Fruit fly (Drosophila melanogaster): Measurements from ENCODE around the gene bumpel.

The bumpel gene

DNA sequence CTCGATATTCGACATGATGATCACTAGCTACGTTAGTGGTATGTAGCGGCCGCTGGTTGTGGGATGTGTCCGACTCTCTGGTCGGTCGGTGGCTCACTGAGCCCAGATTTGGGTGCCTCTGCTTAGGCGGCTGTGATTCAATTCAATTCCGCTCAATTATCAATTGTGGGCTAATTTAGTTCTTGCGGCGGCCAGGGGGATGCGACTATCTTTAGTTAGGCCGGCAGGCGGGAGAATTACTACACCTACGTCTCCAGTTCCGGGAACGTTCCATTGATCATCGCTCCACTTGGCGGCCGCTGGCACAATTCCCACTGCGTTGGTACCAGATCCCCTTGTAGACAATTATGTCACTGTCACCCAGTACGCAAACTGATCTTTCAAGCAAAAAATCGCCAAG, at the start of gene bumpel, which contains the start of gene CG45676:
bumpel (minus strand) TSS at position 101 of the 400 bp plus-strand sequence.
CG45676 (plus strand) TSS at position 318 of the 400 bp plus-strand sequence.
- no peak for TF ChIP-seq CG7368 (GFP tag; optimal IDR thresholded peaks at IDR 0.05)
- no peak for TF ChIP-seq CG4318 (GFP tag; optimal IDR thresholded peaks at IDR 0.05)
- no peak for TF ChIP-seq CG8119 (GFP tag; IDR thresholded peaks at IDR 0.05)
- no peak for TF ChIP-seq CG3919 (GFP tag; optimal IDR thresholded peaks at IDR 0.05)
- no peak for TF ChIP-seq acj6 (GFP tag; optimal IDR thresholded peaks at IDR 0.05)
- no peak for TF ChIP-seq lz (GFP tag; optimal IDR thresholded peaks at IDR 0.05)
- no peak for TF ChIP-seq OdsH (GFP tag; optimal IDR thresholded peaks at IDR 0.05)
- no peak for TF ChIP-seq Lpt (GFP tag; optimal IDR thresholded peaks at IDR 0.05)
- TF ChIP-seq CG11902 (GFP tag; optimal IDR thresholded peaks at IDR 0.05), result no peak
- TF ChIP-seq esn (GFP tag; optimal IDR thresholded peaks at IDR 0.05), result no peak

DNA sequence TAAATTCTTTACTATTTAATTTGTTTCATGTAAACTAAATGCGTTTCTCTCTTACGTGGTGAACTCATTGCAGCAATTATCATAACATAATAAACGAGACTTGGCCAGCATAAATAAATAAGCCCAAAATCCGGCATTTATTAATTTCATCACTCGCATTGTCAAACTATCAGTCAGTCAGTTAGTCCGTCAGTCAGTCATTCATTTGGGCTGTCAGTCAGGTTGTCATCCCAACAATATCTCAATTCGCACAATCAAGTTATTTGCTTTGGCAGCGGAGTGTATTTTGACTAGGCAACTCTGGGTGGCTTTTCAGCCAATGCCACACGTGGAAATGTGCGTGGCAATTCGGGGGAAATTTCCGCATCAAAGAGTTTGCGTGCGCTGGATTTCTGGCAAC, 49.3 kb upstream of the bumpel start:
- TF ChIP-seq fkh (GFP tag; optimal IDR thresholded peaks at IDR 0.05), result no peak
- no peak for TF ChIP-seq dac (GFP tag; optimal IDR thresholded peaks at IDR 0.05)
- TF ChIP-seq Eip75B (GFP tag; optimal IDR thresholded peaks at IDR 0.05), result no peak
- no peak for TF ChIP-seq CG6808 (GFP tag; optimal IDR thresholded peaks at IDR 0.05)
- no peak for TF ChIP-seq svp (GFP tag)
- TF ChIP-seq CG3919 (GFP tag; optimal IDR thresholded peaks at IDR 0.05), result no peak
- no peak for TF ChIP-seq Sox15 (GFP tag; optimal IDR thresholded peaks at IDR 0.05)
- TF ChIP-seq Ets96B (tag; optimal IDR thresholded peaks at IDR 0.05), result no peak
- no peak for TF ChIP-seq CG8319 (GFP tag; optimal IDR thresholded peaks at IDR 0.05)
- TF ChIP-seq Smox (GFP tag; optimal IDR thresholded peaks at IDR 0.05), result no peak
- TF ChIP-seq CG15336 (GFP tag; IDR thresholded peaks at IDR 0.05), result no peak
- TF ChIP-seq dsx (GFP tag; optimal IDR thresholded peaks at IDR 0.05; ENCODE audit: poor library complexity, severe bottlenecking), result no peak
- no peak for TF ChIP-seq CG32006 (GFP tag; optimal IDR thresholded peaks at IDR 0.05)
- TF ChIP-seq lz (GFP tag; optimal IDR thresholded peaks at IDR 0.05), result no peak
- no peak for TF ChIP-seq eg (GFP tag; IDR thresholded peaks at IDR 0.05)

DNA sequence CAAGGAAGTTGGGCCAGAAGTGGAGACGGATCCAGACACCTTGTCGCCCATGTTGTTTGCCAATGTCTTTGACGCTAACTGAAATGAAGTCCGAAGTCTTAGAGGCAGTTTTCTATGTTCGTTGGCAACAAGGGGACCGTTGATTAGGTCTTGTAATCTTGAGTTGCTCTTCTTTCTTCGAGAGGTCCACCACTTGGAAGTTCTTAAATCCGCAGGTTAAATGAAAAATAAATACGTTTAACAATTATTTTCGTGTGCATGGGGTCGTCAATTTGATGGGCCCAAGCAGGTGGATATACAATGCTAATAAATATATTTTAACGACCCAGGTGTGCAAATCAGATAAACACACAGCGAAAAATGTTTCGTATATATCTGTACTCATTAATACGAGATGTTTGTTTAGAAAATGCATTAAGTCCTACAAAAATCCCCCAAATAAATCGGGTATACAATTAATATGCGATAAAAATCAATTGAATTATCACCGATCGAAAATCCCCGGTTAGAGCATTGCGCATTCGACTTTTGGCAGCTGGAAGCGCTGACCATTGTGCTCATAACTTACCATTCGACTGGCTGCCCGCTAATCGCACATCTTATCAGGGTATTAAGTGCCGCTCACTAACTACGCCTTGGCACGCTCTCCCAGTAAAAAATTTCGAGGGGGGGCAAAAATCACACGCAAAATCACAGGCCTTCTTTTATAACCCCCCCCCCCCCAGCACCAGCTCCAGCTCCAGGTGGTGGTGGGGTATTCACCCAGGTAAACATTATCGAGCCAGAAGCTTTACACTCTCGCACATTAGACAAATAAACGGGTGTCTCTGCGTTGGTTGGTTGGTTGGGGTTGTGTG, 42.3 kb upstream of the bumpel start, which contains the start of gene PGRP-LB:
PGRP-LB (minus strand) TSS at position 51 of the 857 bp plus-strand sequence.
- TF ChIP-seq CG6792 (GFP tag; optimal IDR thresholded peaks at IDR 0.05), result no peak
- TF ChIP-seq CG8319 (GFP tag; optimal IDR thresholded peaks at IDR 0.05), result no peak
- TF ChIP-seq Eip78C (GFP tag), result peak; percentile 51
- TF ChIP-seq svp (GFP tag), result peak; percentile 75
- no peak for TF ChIP-seq CG11902 (GFP tag; optimal IDR thresholded peaks at IDR 0.05)
- TF ChIP-seq spab (GFP tag; optimal IDR thresholded peaks at IDR 0.05), result no peak
- peak; percentile 29 for TF ChIP-seq Hr39 (GFP tag; optimal IDR thresholded peaks at IDR 0.05)
- no peak for TF ChIP-seq topi (GFP tag; optimal IDR thresholded peaks at IDR 0.05)
- TF ChIP-seq Smox (GFP tag; optimal IDR thresholded peaks at IDR 0.05), result peak; percentile 29
- no peak for TF ChIP-seq Ets96B (tag; optimal IDR thresholded peaks at IDR 0.05)
- TF ChIP-seq CG6854 (GFP tag; optimal IDR thresholded peaks at IDR 0.05), result no peak
- TF ChIP-seq CG15336 (GFP tag; IDR thresholded peaks at IDR 0.05), result no peak
- no peak for TF ChIP-seq Ets21C (GFP tag; optimal IDR thresholded peaks at IDR 0.05)
- TF ChIP-seq CG7368 (GFP tag; optimal IDR thresholded peaks at IDR 0.05), result no peak
- no peak for TF ChIP-seq CG10669 (GFP tag; optimal IDR thresholded peaks at IDR 0.05)
- TF ChIP-seq vri (GFP tag; optimal IDR thresholded peaks at IDR 0.05), result no peak
- TF ChIP-seq CG8632 (GFP tag; optimal IDR thresholded peaks at IDR 0.05), result no peak
- TF ChIP-seq CG31627 (GFP tag; optimal IDR thresholded peaks at IDR 0.05), result peak; percentile 24
- no peak for TF ChIP-seq Gug (GFP tag; IDR thresholded peaks at IDR 0.05)
- no peak for TF ChIP-seq Hr38 (GFP tag; optimal IDR thresholded peaks at IDR 0.05)
- peak; percentile 66 for TF ChIP-seq fkh (GFP tag; optimal IDR thresholded peaks at IDR 0.05)
- TF ChIP-seq pdm3 (GFP tag; optimal IDR thresholded peaks at IDR 0.05), result peak; percentile 7
- TF ChIP-seq acj6 (GFP tag; optimal IDR thresholded peaks at IDR 0.05), result no peak
- no peak for TF ChIP-seq CG10631 (GFP tag; optimal IDR thresholded peaks at IDR 0.05)
- TF ChIP-seq CG3919 (GFP tag; optimal IDR thresholded peaks at IDR 0.05), result no peak
- no peak for TF ChIP-seq CG6276 (GFP tag; optimal IDR thresholded peaks at IDR 0.05)
- peak; percentile 6 for TF ChIP-seq Met (GFP tag; optimal IDR thresholded peaks at IDR 0.05)
- no peak for TF ChIP-seq CG16779 (tag; optimal IDR thresholded peaks at IDR 0.05)
- TF ChIP-seq CG3032 (tag; optimal IDR thresholded peaks at IDR 0.05), result no peak
- no peak for TF ChIP-seq Eip75B (GFP tag; optimal IDR thresholded peaks at IDR 0.05)
- TF ChIP-seq Hr4 (GFP tag; optimal IDR thresholded peaks at IDR 0.05), result peak; percentile 11
- no peak for TF ChIP-seq CG34406 (GFP tag; optimal IDR thresholded peaks at IDR 0.05)
- TF ChIP-seq dac (GFP tag; optimal IDR thresholded peaks at IDR 0.05), result no peak
- peak; percentile 51 for TF ChIP-seq CG32006 (GFP tag; optimal IDR thresholded peaks at IDR 0.05)
- TF ChIP-seq Eip93F (GFP tag; optimal IDR thresholded peaks at IDR 0.05), result no peak
- no peak for TF ChIP-seq CG8119 (GFP tag; IDR thresholded peaks at IDR 0.05)
